Fruit fly (Drosophila melanogaster) whole organism, embryonic: ENCODE data around the gene Oatp30B.

Source experiments
- Abd-B ChIP-seq: fragments of 200-800 bp; sonication (Bioruptor generic); optimal IDR thresholded peaks from 2 replicates; lab custom pipeline; 2018; ENCODE audit warnings: missing biosample characterization, mild to moderate bottlenecking, missing genetic modification characterization, moderate library complexity
- Awh ChIP-seq: fragments of 200-800 bp; sonication (Bioruptor generic); IDR thresholded peaks from 2 replicates; pipeline ENCODE4, ENCODE4 v1.3.6; 2022; ENCODE audit warnings: missing biosample characterization, missing genetic modification characterization
- Blimp-1 ChIP-seq: fragments of 200-800 bp; sonication (Bioruptor generic); optimal IDR thresholded peaks from 3 replicates; lab custom pipeline; 2018; ENCODE audit warnings: missing biosample characterization, missing genetic modification characterization, mild to moderate bottlenecking, moderate library complexity, missing genetic modification reagents
- CG10147 ChIP-seq: fragments of 200-800 bp; sonication (Bioruptor generic); optimal IDR thresholded peaks from 2 replicates; lab custom pipeline; 2019; ENCODE audit warnings: missing biosample characterization, mild to moderate bottlenecking, missing genetic modification characterization, moderate library complexity
- CG11560 ChIP-seq: fragments of 200-800 bp; sonication (Bioruptor generic); IDR thresholded peaks from 3 replicates; pipeline ENCODE4 v1.3.6; 2022; ENCODE audit warnings: missing biosample characterization, missing genetic modification characterization
- CG12769 ChIP-seq: fragments of 200-800 bp; sonication (Bioruptor generic); optimal IDR thresholded peaks from 2 replicates; lab custom pipeline; 2019; ENCODE audit warnings: missing biosample characterization, mild to moderate bottlenecking, missing genetic modification characterization, moderate library complexity
- CG12942 ChIP-seq: fragments of 200-800 bp; sonication (Bioruptor generic); optimal IDR thresholded peaks from 3 replicates; lab custom pipeline; 2016; ENCODE audit warnings: missing biosample characterization, missing genetic modification characterization
- CG1602 ChIP-seq: fragments of 200-800 bp; sonication (Bioruptor generic); optimal IDR thresholded peaks from 3 replicates; lab custom pipeline; 2016; ENCODE audit warnings: missing biosample characterization, missing genetic modification characterization
- CG17361 ChIP-seq: fragments of 200-800 bp; sonication (Bioruptor generic); IDR thresholded peaks from 3 replicates; pipeline ENCODE4 v1.3.6; 2022; ENCODE audit warnings: missing biosample characterization, missing genetic modification characterization
- CG17612 ChIP-seq: fragments of 200-800 bp; sonication (Bioruptor generic); IDR thresholded peaks from 2 replicates; pipeline ENCODE4 v1.3.6; 2022; ENCODE audit warnings: missing biosample characterization, missing genetic modification characterization
- CG17829 ChIP-seq: fragments of 200-800 bp; optimal IDR thresholded peaks from 2 replicates; lab custom pipeline; 2019; ENCODE audit warnings: missing biosample characterization, mild to moderate bottlenecking, missing genetic modification characterization, moderate library complexity
- CG18476 ChIP-seq: fragments of 200-800 bp; sonication (Bioruptor generic); optimal IDR thresholded peaks from 2 replicates; lab custom pipeline; 2016; ENCODE audit warnings: missing biosample characterization, mild to moderate bottlenecking, missing genetic modification characterization
- CG18619 ChIP-seq: fragments of 200-800 bp; sonication (Bioruptor generic); optimal IDR thresholded peaks from 3 replicates; lab custom pipeline; 2017; ENCODE audit warnings: missing biosample characterization, mild to moderate bottlenecking, missing genetic modification characterization
- CG2120 ChIP-seq: fragments of 200-800 bp; sonication (Bioruptor generic); optimal IDR thresholded peaks from 3 replicates; lab custom pipeline; 2016; ENCODE audit warnings: missing biosample characterization, missing genetic modification characterization
- CG2129 ChIP-seq: fragments of 200-800 bp; sonication (Bioruptor generic); IDR thresholded peaks from 2 replicates; pipeline ENCODE4 v1.3.6; 2022; ENCODE audit warnings: missing biosample characterization, missing genetic modification characterization; ENCODE audit not compliant: partially characterized antibody
- CG2875 ChIP-seq: fragments of 200-800 bp; sonication (Bioruptor generic); optimal IDR thresholded peaks from 2 replicates; lab custom pipeline; 2017; ENCODE audit warnings: missing biosample characterization, mild to moderate bottlenecking, missing genetic modification characterization, missing genetic modification reagents
- CG32772 ChIP-seq: fragments of 200-800 bp; sonication (Bioruptor generic); IDR thresholded peaks from 2 replicates; pipeline ENCODE4 v1.3.6; 2022; ENCODE audit warnings: missing biosample characterization, missing genetic modification characterization
- CG3726 ChIP-seq: fragments of 200-800 bp; sonication (Bioruptor generic); IDR thresholded peaks from 3 replicates; pipeline ENCODE4, ENCODE4 v1.3.6; 2022; ENCODE audit warnings: missing biosample characterization, missing genetic modification characterization
- CG3995 ChIP-seq: fragments of 200-800 bp; sonication (Bioruptor generic); optimal IDR thresholded peaks from 3 replicates; lab custom pipeline; 2016; ENCODE audit warnings: missing biosample characterization, missing genetic modification characterization
- CG4360 ChIP-seq: fragments of 200-800 bp; sonication (Bioruptor generic); IDR thresholded peaks from 2 replicates; pipeline ENCODE4 v1.3.6; 2022; ENCODE audit warnings: missing biosample characterization, missing genetic modification characterization
- CG6683 ChIP-seq: fragments of 200-800 bp; sonication (Bioruptor generic); optimal IDR thresholded peaks from 2 replicates; lab custom pipeline; 2017; ENCODE audit warnings: missing biosample characterization, mild to moderate bottlenecking, missing genetic modification characterization, missing genetic modification reagents
- CG6689 ChIP-seq: fragments of 200-800 bp; sonication (Bioruptor generic); IDR thresholded peaks from 2 replicates; pipeline ENCODE4 v1.3.6; 2022; ENCODE audit warnings: missing biosample characterization, missing genetic modification characterization
- CG7786 ChIP-seq: fragments of 200-800 bp; sonication (Bioruptor generic); optimal IDR thresholded peaks from 2 replicates; lab custom pipeline; 2016; ENCODE audit warnings: missing biosample characterization, missing genetic modification characterization
- CG9817 ChIP-seq: fragments of 200-800 bp; sonication (Bioruptor generic); optimal IDR thresholded peaks from 2 replicates; lab custom pipeline; 2018; ENCODE audit warnings: missing biosample characterization, mild to moderate bottlenecking, missing genetic modification characterization, moderate library complexity
- Deaf1 ChIP-seq: fragments of 200-800 bp; optimal IDR thresholded peaks from 3 replicates; lab custom pipeline; 2019; ENCODE audit warnings: missing biosample characterization, mild to moderate bottlenecking, missing genetic modification characterization, moderate library complexity
- Doc3 ChIP-seq: fragments of 200-800 bp; sonication (Bioruptor generic); IDR thresholded peaks from 3 replicates; pipeline ENCODE4 v1.3.6; 2022; ENCODE audit warnings: missing biosample characterization, missing genetic modification characterization; ENCODE audit not compliant: partially characterized antibody
- Ets97D ChIP-seq: fragments of 200-800 bp; sonication (Bioruptor generic); optimal IDR thresholded peaks from 3 replicates; lab custom pipeline; 2016; ENCODE audit warnings: missing biosample characterization, missing genetic modification characterization
- HHEX ChIP-seq: fragments of 200-800 bp; sonication (Bioruptor generic); optimal IDR thresholded peaks from 3 replicates; lab custom pipeline; 2017; ENCODE audit warnings: missing biosample characterization, mild to moderate bottlenecking, missing genetic modification characterization, missing genetic modification reagents
- MBD-R2 ChIP-seq: fragments of 200-800 bp; sonication (Bioruptor generic); IDR thresholded peaks from 2 replicates; pipeline ENCODE4 v1.3.6; 2022; ENCODE audit warnings: missing biosample characterization, missing genetic modification characterization
- PHDP ChIP-seq: fragments of 200-800 bp; sonication (Bioruptor generic); optimal IDR thresholded peaks from 3 replicates; lab custom pipeline; 2018; ENCODE audit warnings: missing biosample characterization, mild to moderate bottlenecking, missing genetic modification characterization, moderate library complexity
- Pdp1 ChIP-seq, 2 experiments: fragments of 200-800 bp; sonication (Bioruptor generic); optimal IDR thresholded peaks; 3 replicates each; lab custom pipeline; 2016; ENCODE audit warnings: missing biosample characterization in 2 of 2, missing genetic modification characterization in 2 of 2, mild to moderate bottlenecking in 1 of 2, moderate library complexity in 1 of 2
- ash1 ChIP-seq: fragments of 200-800 bp; sonication (Bioruptor generic); optimal IDR thresholded peaks from 2 replicates; lab custom pipeline; 2018; ENCODE audit warnings: missing biosample characterization, mild to moderate bottlenecking, missing genetic modification characterization
- ci ChIP-seq: fragments of 200-800 bp; sonication (Bioruptor generic); IDR thresholded peaks from 3 replicates; pipeline ENCODE4 v1.3.6; 2022; ENCODE audit warnings: missing biosample characterization, missing genetic modification characterization
- gfzf ChIP-seq: fragments of 200-800 bp; sonication (Bioruptor generic); optimal IDR thresholded peaks from 2 replicates; lab custom pipeline; 2016; ENCODE audit warnings: missing biosample characterization, mild to moderate bottlenecking, missing genetic modification characterization, moderate library complexity
- grau ChIP-seq: fragments of 200-800 bp; optimal IDR thresholded peaks from 3 replicates; lab custom pipeline; 2019; ENCODE audit warnings: missing biosample characterization, mild to moderate bottlenecking, missing genetic modification characterization, moderate library complexity
- jing ChIP-seq: fragments of 200-800 bp; sonication (Bioruptor generic); optimal IDR thresholded peaks from 2 replicates; lab custom pipeline; 2018; ENCODE audit warnings: missing biosample characterization, mild to moderate bottlenecking, missing genetic modification characterization
- nau ChIP-seq: fragments of 200-800 bp; sonication (Bioruptor generic); optimal IDR thresholded peaks from 3 replicates; lab custom pipeline; 2017; ENCODE audit warnings: missing biosample characterization, mild to moderate bottlenecking, missing genetic modification characterization, missing genetic modification reagents
- nerfin-2 ChIP-seq: fragments of 200-800 bp; sonication (Bioruptor generic); IDR thresholded peaks from 2 replicates; pipeline ENCODE4 v1.3.6; 2022; ENCODE audit warnings: missing biosample characterization, missing genetic modification characterization; ENCODE audit not compliant: partially characterized antibody
- ranshi ChIP-seq: fragments of 200-800 bp; sonication (Bioruptor generic); IDR thresholded peaks from 2 replicates; pipeline ENCODE4 v1.3.6; 2022; ENCODE audit warnings: missing biosample characterization, missing genetic modification characterization
- repo ChIP-seq: fragments of 200-800 bp; sonication (Bioruptor generic); optimal IDR thresholded peaks from 2 replicates; lab custom pipeline; 2016; ENCODE audit warnings: missing biosample characterization, missing genetic modification characterization
- sc ChIP-seq, 3 experiments: fragments of >200 bp in 2 of 3; fragments of 200-800 bp in 1 of 3; sonication (Bioruptor generic) in 1 of 3; optimal IDR thresholded peaks; 2 replicates in 2 of 3; 3 replicates in 1 of 3; lab custom pipeline; 2017; ENCODE audit warnings: mild to moderate bottlenecking in 1 of 3, missing biosample characterization in 1 of 3, missing genetic modification characterization in 1 of 3, missing genetic modification reagents in 1 of 3
- sens ChIP-seq: fragments of 200-800 bp; sonication (Bioruptor generic); peaks from one replicate; lab custom pipeline; 2016; ENCODE audit warnings: missing biosample characterization, missing genetic modification characterization
- sens-2 ChIP-seq: fragments of 200-800 bp; sonication (Bioruptor generic); IDR thresholded peaks from 2 replicates; pipeline ENCODE4 v1.3.6; 2022; ENCODE audit warnings: missing biosample characterization, missing genetic modification characterization
- sqz ChIP-seq: fragments of 200-800 bp; sonication (Bioruptor generic); optimal IDR thresholded peaks from 3 replicates; lab custom pipeline; 2018; ENCODE audit warnings: missing biosample characterization, mild to moderate bottlenecking, missing genetic modification characterization
- tio ChIP-seq: fragments of 200-800 bp; sonication (Bioruptor generic); optimal IDR thresholded peaks from 2 replicates; lab custom pipeline; 2017; ENCODE audit warnings: missing biosample characterization, missing genetic modification characterization, inconsistent platforms
- tup ChIP-seq: fragments of 200-800 bp; sonication (Bioruptor generic); optimal IDR thresholded peaks from 2 replicates; lab custom pipeline; 2016; ENCODE audit warnings: missing biosample characterization, mild to moderate bottlenecking, missing genetic modification characterization, moderate library complexity
- unpg ChIP-seq: fragments of 200-800 bp; sonication (Bioruptor generic); optimal IDR thresholded peaks from 3 replicates; lab custom pipeline; 2018; ENCODE audit warnings: missing biosample characterization, mild to moderate bottlenecking, missing genetic modification characterization, moderate library complexity
- vnd ChIP-seq: fragments of 200-800 bp; sonication (Bioruptor generic); IDR thresholded peaks from 3 replicates; pipeline ENCODE4 v1.3.6; 2022; ENCODE audit warnings: missing biosample characterization, missing genetic modification characterization; ENCODE audit not compliant: partially characterized antibody
- wor ChIP-seq: fragments of 200-800 bp; sonication (Bioruptor generic); IDR thresholded peaks from 2 replicates; pipeline ENCODE4 v1.3.6; 2022; ENCODE audit warnings: missing biosample characterization, missing genetic modification characterization
- zen ChIP-seq: fragments of 200-800 bp; sonication (Bioruptor generic); optimal IDR thresholded peaks from 3 replicates; lab custom pipeline; 2018; ENCODE audit warnings: missing biosample characterization, mild to moderate bottlenecking, missing genetic modification characterization, moderate library complexity

The Oatp30B gene

DNA sequence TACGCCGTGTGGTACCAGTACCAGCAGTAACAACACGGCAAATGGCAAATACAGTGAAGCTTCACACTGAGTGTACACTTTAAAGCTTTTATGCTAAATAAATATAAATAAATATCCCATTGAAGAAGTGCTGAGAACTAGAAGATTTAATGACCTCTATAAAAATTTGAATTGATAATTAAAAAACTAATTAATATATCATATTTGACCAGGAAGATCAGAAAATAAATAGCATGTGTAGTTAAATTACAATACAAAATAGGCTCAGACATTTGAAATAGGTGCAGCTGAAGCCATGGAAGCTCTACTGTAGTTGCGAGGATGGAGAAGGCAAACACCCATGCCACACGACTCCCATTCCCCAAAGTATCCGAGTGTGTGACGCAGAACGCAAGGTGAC, 43.5 kb downstream of the Oatp30B start (continued):
- TF ChIP-seq CG6689, result 0 out of 2 replicates have a peak, but pooled peaks have one; percentile 11
- no peak for TF ChIP-seq gfzf (GFP tag; lab: Kevin White, UChicago)
- TF ChIP-seq nerfin-2 (GFP tag; lab: Robert Waterston, UW), result no peak
- no peak for TF ChIP-seq Pdp1 (GFP tag; optimal IDR thresholded peaks at IDR 0.05; lab: Kevin White, UChicago)
- TF ChIP-seq tio (GFP tag; lab: Kevin White, UChicago), result peak; percentile 16
- TF ChIP-seq sqz (GFP tag; lab: Kevin White, UChicago), result no peak
- TF ChIP-seq CG1602 (GFP tag; lab: Kevin White, UChicago), result peak; percentile 2
- peak; percentile 57 for TF ChIP-seq CG9817
- peak; percentile 31 for TF ChIP-seq CG10147 (GFP tag; lab: Kevin White, UChicago)
- TF ChIP-seq sc (optimal IDR thresholded peaks at IDR 0.05; lab: Kevin White, UChicago), result no peak
- no peak for TF ChIP-seq sc (GFP tag; optimal IDR thresholded peaks at IDR 0.05; lab: Kevin White, UChicago)
- TF ChIP-seq jing (GFP tag; lab: Kevin White, UChicago), result no peak
- peak; percentile 32 for TF ChIP-seq CG18619
- peak; percentile 72 for TF ChIP-seq sens
- peak; percentile 64 for TF ChIP-seq CG17361 (GFP tag; lab: Robert Waterston, UW)
- TF ChIP-seq Blimp-1 (GFP tag; lab: Kevin White, UChicago), result peak; percentile 50
- no peak for TF ChIP-seq CG18476
- peak; percentile 29 for TF ChIP-seq CG17829 (tag; lab: Kevin White, UChicago)
- TF ChIP-seq CG3995 (GFP tag; lab: Kevin White, UChicago), result no peak
- TF ChIP-seq Awh (GFP tag; lab: Robert Waterston, UW), result no peak
- peak; percentile 42 for TF ChIP-seq HHEX
- TF ChIP-seq ci (GFP tag; lab: Robert Waterston, UW), result no peak
- TF ChIP-seq MBD-R2 (GFP tag; lab: Robert Waterston, UW), result no peak
- peak; percentile 9 for TF ChIP-seq nau (GFP tag; lab: Kevin White, UChicago)
- TF ChIP-seq CG12942 (GFP tag; lab: Kevin White, UChicago), result no peak
- no peak for TF ChIP-seq CG32772 (GFP tag; lab: Robert Waterston, UW)
- peak; percentile 60 for TF ChIP-seq PHDP (tag; lab: Kevin White, UChicago)
- TF ChIP-seq CG6683 (GFP tag; lab: Kevin White, UChicago), result peak; percentile 14
- 0 out of 2 replicates have a peak, but pooled peaks have one; percentile 14 for TF ChIP-seq wor (GFP tag; lab: Robert Waterston, UW)
- TF ChIP-seq CG4360 (GFP tag; lab: Robert Waterston, UW), result no peak
- TF ChIP-seq CG2129 (GFP tag; lab: Robert Waterston, UW), result no peak
- no peak for TF ChIP-seq CG3726 (GFP tag; lab: Robert Waterston, UW)
- peak; percentile 18 for TF ChIP-seq Deaf1 (tag; lab: Kevin White, UChicago)
- no peak for TF ChIP-seq zen (tag; lab: Kevin White, UChicago)
- no peak for TF ChIP-seq sens-2 (GFP tag; lab: Robert Waterston, UW)
- TF ChIP-seq grau (tag; lab: Kevin White, UChicago), result peak; percentile 85
- no peak for TF ChIP-seq CG17612 (GFP tag; lab: Robert Waterston, UW)
- TF ChIP-seq ash1, result no peak
- TF ChIP-seq Doc3 (GFP tag; lab: Robert Waterston, UW), result no peak
- no peak for TF ChIP-seq Ets97D (GFP tag; lab: Kevin White, UChicago)
- TF ChIP-seq CG11560 (tag; lab: Robert Waterston, UW), result peak; percentile 43; the same call in 1 of the 3 replicates
- TF ChIP-seq vnd, result no peak
- TF ChIP-seq tup, result no peak
- no peak for TF ChIP-seq ranshi (GFP tag; lab: Robert Waterston, UW)
- TF ChIP-seq Abd-B, result peak; percentile 33
- TF ChIP-seq CG2120 (GFP tag; lab: Kevin White, UChicago), result peak; percentile 52
- no peak for TF ChIP-seq repo (GFP tag; lab: Kevin White, UChicago)
- no peak for TF ChIP-seq CG7786 (GFP tag; lab: Kevin White, UChicago)
- TF ChIP-seq CG12769 (tag; lab: Kevin White, UChicago), result no peak
- no peak for TF ChIP-seq CG2875 (GFP tag; lab: Kevin White, UChicago)
- peak; percentile 42 for TF ChIP-seq unpg
